Worm (Caenorhabditis elegans): Measurements from ENCODE around the gene gstk-1.

DNA sequence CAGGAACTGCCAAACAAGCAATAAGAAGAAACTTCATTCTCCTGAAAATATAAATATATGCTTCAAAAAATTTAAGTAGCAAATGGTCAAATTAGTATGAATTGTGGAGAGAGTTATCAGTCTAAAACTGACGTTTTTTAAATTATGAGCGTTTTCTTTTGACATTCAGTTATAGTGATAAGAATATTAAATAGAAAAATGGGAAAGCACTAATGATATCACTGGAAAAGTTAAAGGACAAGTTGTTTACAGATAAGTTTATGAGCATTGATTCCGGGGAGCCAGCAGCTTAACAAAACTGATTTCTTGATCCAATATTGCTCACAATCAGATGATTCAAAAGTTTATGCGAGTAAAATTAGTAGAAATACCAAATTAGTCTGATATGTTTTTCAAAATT is 3.9 kb downstream of the gstk-1 start, which contains the start of gene ZK1320.3:
- TF ChIP-seq ets-7 (tag; optimal IDR thresholded peaks at IDR 0.05) (no peak), ceh-36 (tag; optimal IDR thresholded peaks at IDR 0.05) (no peak), tra-4 (tag; optimal IDR thresholded peaks at IDR 0.05) (no peak), B0310.2 (tag; optimal IDR thresholded peaks at IDR 0.05) (no peak), hmbx-1 (tag; optimal IDR thresholded peaks at IDR 0.05) (no peak), hmg-4 (GFP tag; optimal IDR thresholded peaks at IDR 0.05) (no peak)

Data from whole organism, early embryonic.